Fruit fly (Drosophila melanogaster): ENCODE results near the gene CG31922.

DNA sequence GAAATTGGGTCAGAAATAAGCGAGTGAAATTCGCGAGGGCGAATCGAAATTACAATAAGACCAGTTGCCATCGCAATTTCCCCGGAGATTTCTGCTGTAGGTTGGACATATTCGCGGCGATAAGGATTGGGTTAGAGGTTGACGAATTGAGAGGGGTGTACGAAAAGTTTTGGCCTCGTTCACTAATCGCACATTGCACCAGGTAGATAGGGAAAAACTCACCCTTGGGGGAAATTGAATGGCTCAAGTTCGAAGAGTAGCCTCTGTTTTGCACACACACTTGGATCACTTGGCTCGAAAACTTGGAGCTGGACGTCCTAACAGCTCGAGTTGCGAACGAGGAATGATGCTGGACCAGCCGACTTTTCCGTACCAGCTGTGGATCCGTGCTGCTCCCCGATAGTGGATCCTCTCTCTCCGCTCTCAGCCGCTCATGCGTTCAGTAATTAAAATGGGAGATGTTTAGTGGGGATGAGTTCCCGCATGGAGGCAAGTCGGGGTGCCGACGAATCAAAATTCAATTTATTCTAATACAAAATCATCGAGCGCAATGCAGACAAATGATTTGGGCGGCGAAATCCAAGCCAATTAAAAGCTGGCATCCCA is 6.3 kb upstream of the CG31922 start, which contains the start of gene CG5080:
- TF ChIP-seq CG8478 (optimal IDR thresholded peaks at IDR 0.05) (no peak), pan (optimal IDR thresholded peaks at IDR 0.05) (no peak), usp (GFP tag; optimal IDR thresholded peaks at IDR 0.05) (no peak), Dll (optimal IDR thresholded peaks at IDR 0.05) (no peak)
